Fruit fly (Drosophila melanogaster): ENCODE measurements around the gene CG42355.

The CG42355 gene

dm6 chr3L:2038124-2038523, at the start of gene CG42355:
TSS of gene CG42355 (minus strand) at chr3L:2038224.
- TF ChIP-seq CG17801 (GFP tag; optimal IDR thresholded peaks at IDR 0.05; ENCODE audit: partially characterized antibody): no peak

dm6 chr3L:2026691-2027090, 11.3 kb downstream of the CG42355 start, which contains the start of gene Grl62c:
TSS of gene Grl62c (plus strand) at chr3L:2026991.
- no peak for TF ChIP-seq CG17801 (GFP tag; optimal IDR thresholded peaks at IDR 0.05; ENCODE audit: partially characterized antibody)

DNA sequence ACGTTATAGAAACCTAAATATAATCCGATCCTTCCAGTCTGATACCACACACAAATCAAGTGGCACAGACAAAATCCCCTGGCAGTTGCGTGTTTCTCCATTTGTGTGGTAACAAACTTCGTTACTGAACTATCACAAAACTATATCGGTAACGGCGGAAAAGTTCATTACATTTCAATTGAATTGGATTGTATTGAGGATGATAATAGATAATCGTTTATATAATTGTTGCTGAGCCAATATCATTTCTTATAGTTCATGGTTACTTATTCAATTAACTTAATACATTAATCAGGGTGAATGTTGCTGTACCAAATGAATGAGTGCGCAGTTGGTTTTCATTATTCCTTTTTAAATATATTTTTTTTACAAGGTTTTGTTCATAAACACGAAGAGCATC, 14.7 kb downstream of the CG42355 start, which contains the start of gene Grl62b:
Grl62b (minus strand) TSS at position 101 of the 400 bp plus-strand sequence.
- no peak for TF ChIP-seq CG17801 (GFP tag; optimal IDR thresholded peaks at IDR 0.05; ENCODE audit: partially characterized antibody)

dm6 chr3L:2021858-2022257, 16.2 kb downstream of the CG42355 start, which contains the start of gene Grl62a:
TSS of gene Grl62a (minus strand) at chr3L:2021958.
- TF ChIP-seq CG17801 (GFP tag; optimal IDR thresholded peaks at IDR 0.05; ENCODE audit: partially characterized antibody): no peak

DNA sequence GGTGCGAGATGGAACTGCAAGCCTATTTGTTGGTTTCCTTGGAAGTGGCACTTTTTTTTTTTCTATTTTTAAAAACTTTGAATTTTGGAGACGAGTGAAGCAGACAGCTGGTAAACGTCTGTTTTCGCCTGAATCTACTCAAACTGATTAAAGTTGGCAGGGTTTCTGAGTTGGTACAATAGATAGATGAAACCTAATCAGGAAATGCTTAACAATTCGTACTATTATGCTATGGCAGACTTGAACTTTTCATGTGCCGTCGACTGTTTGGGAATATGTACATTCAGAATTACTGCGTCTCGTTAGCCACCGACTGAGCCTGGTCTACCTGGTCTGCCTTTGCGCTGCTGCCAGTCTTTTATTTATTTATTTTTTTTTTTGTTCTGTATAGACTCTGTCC, 32.5 kb downstream of the CG42355 start, which contains the start of gene CG42841:
CG42841 (minus strand) TSS at position 101 of the 400 bp plus-strand sequence.
- TF ChIP-seq CG17801 (GFP tag; optimal IDR thresholded peaks at IDR 0.05; ENCODE audit: partially characterized antibody): no peak

DNA sequence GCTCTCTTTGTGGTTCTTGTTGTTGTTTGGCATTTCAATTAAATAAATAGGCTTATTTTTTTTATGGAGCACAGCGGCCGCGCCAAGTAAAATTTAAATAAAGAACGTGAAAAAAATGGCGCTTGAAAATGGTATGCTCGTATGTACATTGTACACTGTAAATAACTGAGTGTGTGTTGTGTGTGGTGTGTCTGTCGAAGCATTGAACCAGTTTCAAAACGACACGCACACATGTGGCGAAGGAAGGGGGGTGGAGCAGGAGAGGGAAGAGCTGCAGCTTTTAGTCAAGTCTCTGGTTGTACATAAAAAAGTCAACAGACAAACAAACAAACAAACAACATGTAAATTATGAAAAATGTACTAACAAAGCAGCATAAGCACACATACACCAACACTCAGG, 33.3 kb downstream of the CG42355 start:
- TF ChIP-seq CG17801 (GFP tag; optimal IDR thresholded peaks at IDR 0.05; ENCODE audit: partially characterized antibody): no peak
